Worm (Caenorhabditis elegans): ENCODE data around the gene rmd-1.
A peak's percentile ranks its signal among the peaks of the same experiment; 100 is the strongest.

The rmd-1 gene

DNA sequence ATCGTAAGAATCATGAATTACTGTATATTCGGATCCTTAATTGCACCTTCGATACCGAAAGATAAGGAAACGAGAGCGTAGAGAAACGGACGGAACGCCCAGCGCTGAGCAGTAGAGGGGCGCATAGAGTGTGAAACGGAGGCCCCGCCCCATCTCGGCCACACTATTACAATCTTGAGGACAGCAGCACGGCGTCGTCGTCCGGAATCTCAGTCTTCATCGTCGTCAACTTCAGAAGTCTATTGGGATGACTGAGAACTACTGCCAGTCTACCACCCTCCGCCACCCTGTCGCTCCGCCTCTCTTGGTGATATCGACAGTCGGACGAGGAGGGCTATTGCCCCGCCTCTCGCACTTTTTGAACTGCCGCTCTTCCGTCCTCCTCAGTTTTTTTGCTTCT, 5.8 kb downstream of the rmd-1 start:
- peak; percentile 19 for TF ChIP-seq M03D4.4 (tag; optimal IDR thresholded peaks at IDR 0.05)
- no peak for TF ChIP-seq mab-5 (tag; optimal IDR thresholded peaks at IDR 0.05)

DNA sequence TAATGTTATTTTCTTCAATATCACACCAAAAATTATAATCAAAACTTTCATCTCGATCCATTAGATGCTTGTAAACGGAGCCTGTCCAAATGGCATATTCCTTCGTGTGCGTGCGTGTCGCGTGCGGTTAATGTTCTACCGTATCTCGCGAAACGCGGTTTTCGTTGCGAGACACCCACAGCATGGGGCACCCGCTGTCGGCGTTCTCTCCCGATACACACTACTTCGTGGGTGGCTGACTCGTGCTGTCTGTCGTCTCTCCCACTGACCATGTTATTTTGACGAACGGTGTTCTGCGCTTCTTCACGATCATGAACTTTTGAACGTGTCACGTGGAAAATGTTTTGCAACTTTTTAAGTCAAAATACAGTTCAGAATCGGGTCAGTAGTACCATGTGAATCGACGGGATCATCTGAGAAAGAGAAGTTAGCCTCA, 6.6 kb downstream of the rmd-1 start:
- peak; percentile 70 for TF ChIP-seq hlh-1 (tag; optimal IDR thresholded peaks at IDR 0.05)
- no peak for TF ChIP-seq nhr-76 (tag; optimal IDR thresholded peaks at IDR 0.05)
- TF ChIP-seq pha-4 (tag; optimal IDR thresholded peaks at IDR 0.05) = peak; percentile 98
- TF ChIP-seq bed-3 (GFP tag; optimal IDR thresholded peaks at IDR 0.05) = peak; percentile 57
- TF ChIP-seq sptf-1 (tag; optimal IDR thresholded peaks at IDR 0.05) = peak; percentile 95
- peak; percentile 94 for TF ChIP-seq ceh-83 (GFP tag; optimal IDR thresholded peaks at IDR 0.05)
- peak; percentile 71 for TF ChIP-seq ces-1 (GFP tag; optimal IDR thresholded peaks at IDR 0.05)
- peak; percentile 6 for TF ChIP-seq mab-5 (tag; optimal IDR thresholded peaks at IDR 0.05)
- TF ChIP-seq lsy-2 (tag; optimal IDR thresholded peaks at IDR 0.05) = peak; percentile 99
- TF ChIP-seq sem-2 (GFP tag; optimal IDR thresholded peaks at IDR 0.05) = peak; percentile 82
- TF ChIP-seq mep-1 (tag; optimal IDR thresholded peaks at IDR 0.05) = peak; percentile 95
- peak; percentile 45 for TF ChIP-seq elt-3 (tag; optimal IDR thresholded peaks at IDR 0.05)
- peak; percentile 48 for TF ChIP-seq blmp-1 (tag; optimal IDR thresholded peaks at IDR 0.05)
- peak; percentile 93 for TF ChIP-seq M03D4.4 (tag; optimal IDR thresholded peaks at IDR 0.05)
- TF ChIP-seq lin-13 (tag; optimal IDR thresholded peaks at IDR 0.05) = peak; percentile 97
- peak; percentile 39 for TF ChIP-seq unc-39 (tag; optimal IDR thresholded peaks at IDR 0.05)
- TF ChIP-seq snpc-4 (tag; optimal IDR thresholded peaks at IDR 0.05) = no peak
- peak; percentile 82 for TF ChIP-seq ham-2 (GFP tag; optimal IDR thresholded peaks at IDR 0.05)
- TF ChIP-seq lin-32 (GFP tag; optimal IDR thresholded peaks at IDR 0.05) = peak; percentile 83
- peak; percentile 80 for TF ChIP-seq ceh-43 (GFP tag; optimal IDR thresholded peaks at IDR 0.05)
- TF ChIP-seq cnd-1 (tag; optimal IDR thresholded peaks at IDR 0.05) = peak; percentile 94
- TF ChIP-seq nhr-12 (tag; optimal IDR thresholded peaks at IDR 0.05) = peak; percentile 75
- TF ChIP-seq nhr-237 (tag; optimal IDR thresholded peaks at IDR 0.05) = peak; percentile 86
- TF ChIP-seq elt-1 (tag; optimal IDR thresholded peaks at IDR 0.05; ENCODE audit: borderline replicate concordance, insufficient read depth) = no peak
- peak; percentile 97 for TF ChIP-seq ceh-39 (tag; optimal IDR thresholded peaks at IDR 0.05)
- peak; percentile 92 for TF ChIP-seq ztf-11 (tag; optimal IDR thresholded peaks at IDR 0.05)
- TF ChIP-seq nhr-28 (tag; optimal IDR thresholded peaks at IDR 0.05) = no peak
- peak; percentile 92 for TF ChIP-seq mls-2 (tag; optimal IDR thresholded peaks at IDR 0.05)
- TF ChIP-seq flh-1 (GFP tag; optimal IDR thresholded peaks at IDR 0.05) = no peak
- peak; percentile 86 for TF ChIP-seq tbx-8 (GFP tag; optimal IDR thresholded peaks at IDR 0.05)
- TF ChIP-seq nhr-2 (tag; optimal IDR thresholded peaks at IDR 0.05) = peak; percentile 25
- no peak for TF ChIP-seq zip-8 (tag; optimal IDR thresholded peaks at IDR 0.05)
- peak; percentile 81 for TF ChIP-seq unc-62 (GFP tag; optimal IDR thresholded peaks at IDR 0.05)
- peak; percentile 91 for TF ChIP-seq unc-120 (tag; optimal IDR thresholded peaks at IDR 0.05; ENCODE audit: poor library complexity, severe bottlenecking)
- TF ChIP-seq drap-1 (GFP tag; optimal IDR thresholded peaks at IDR 0.05) = peak; percentile 95

DNA sequence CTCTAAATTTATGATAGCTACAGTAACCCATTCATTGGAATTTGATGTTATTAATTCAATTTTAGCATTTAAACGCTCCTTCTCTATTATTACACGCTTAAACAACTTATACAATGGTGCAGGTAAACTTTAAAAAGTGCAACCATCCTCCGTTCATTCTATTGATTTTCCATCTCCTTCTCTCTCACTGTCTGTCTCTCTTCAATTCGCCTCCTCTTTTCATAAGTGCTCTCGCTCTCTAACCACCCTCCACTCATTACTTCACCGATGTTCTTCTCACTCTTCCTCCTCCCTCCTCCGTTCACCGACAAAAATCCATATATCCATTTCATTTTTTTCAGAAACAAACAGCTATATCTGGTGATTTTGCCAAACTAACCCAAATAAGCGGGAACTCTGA, 7.3 kb downstream of the rmd-1 start, which contains the start of gene cbp-1:
TSS of gene cbp-1 (plus strand) at position 335 of the 400 bp plus-strand sequence.
- TF ChIP-seq ces-1 (GFP tag; optimal IDR thresholded peaks at IDR 0.05) (peak; percentile 76), lin-13 (tag; optimal IDR thresholded peaks at IDR 0.05) (no peak), unc-62 (GFP tag; optimal IDR thresholded peaks at IDR 0.05) (peak; percentile 21), ceh-39 (tag; optimal IDR thresholded peaks at IDR 0.05) (peak; percentile 42), nhr-76 (tag; optimal IDR thresholded peaks at IDR 0.05) (no peak), tbx-8 (GFP tag; optimal IDR thresholded peaks at IDR 0.05) (no peak), lsy-2 (tag; optimal IDR thresholded peaks at IDR 0.05) (peak; percentile 69), elt-1 (tag; optimal IDR thresholded peaks at IDR 0.05; ENCODE audit: borderline replicate concordance, insufficient read depth) (no peak)

ce11 chrIII:9767095-9767494, 8.2 kb downstream of the rmd-1 start:
- no peak for TF ChIP-seq mep-1 (tag; optimal IDR thresholded peaks at IDR 0.05)
- no peak for TF ChIP-seq pha-4 (tag; optimal IDR thresholded peaks at IDR 0.05)
- TF ChIP-seq unc-39 (tag; optimal IDR thresholded peaks at IDR 0.05) = no peak
- TF ChIP-seq mab-5 (tag; optimal IDR thresholded peaks at IDR 0.05) = no peak
- no peak for TF ChIP-seq ceh-83 (GFP tag; optimal IDR thresholded peaks at IDR 0.05)
- TF ChIP-seq nhr-237 (tag; optimal IDR thresholded peaks at IDR 0.05) = no peak
- no peak for TF ChIP-seq flh-1 (GFP tag; optimal IDR thresholded peaks at IDR 0.05)
- no peak for TF ChIP-seq sptf-1 (tag; optimal IDR thresholded peaks at IDR 0.05)
- TF ChIP-seq M03D4.4 (tag; optimal IDR thresholded peaks at IDR 0.05) = no peak
- no peak for TF ChIP-seq cnd-1 (tag; optimal IDR thresholded peaks at IDR 0.05)
- TF ChIP-seq elt-3 (tag; optimal IDR thresholded peaks at IDR 0.05) = no peak
- no peak for TF ChIP-seq elt-1 (tag; optimal IDR thresholded peaks at IDR 0.05; ENCODE audit: borderline replicate concordance, insufficient read depth)
- TF ChIP-seq tbx-8 (GFP tag; optimal IDR thresholded peaks at IDR 0.05) = no peak
- no peak for TF ChIP-seq lin-13 (tag; optimal IDR thresholded peaks at IDR 0.05)
